Worm (Caenorhabditis elegans) whole organism, L1 larva: Measurements from ENCODE around the gene abts-2.

Experiments
- C16A3.4 ChIP-seq: fragments of 150-350 bp; optimal IDR thresholded peaks from 2 replicates; lab custom pipeline; 2014; ENCODE audit warnings: missing biosample characterization, missing genetic modification characterization
- C34B4.2 ChIP-seq: sonication (generic microtip); optimal IDR thresholded peaks from 2 replicates; lab custom pipeline; 2017; ENCODE audit warnings: mild to moderate bottlenecking, missing genetic modification characterization, missing compliant biosample characterization
- Y116A8C.19 ChIP-seq: sonication (generic microtip); optimal IDR thresholded peaks from 2 replicates; lab custom pipeline; 2016; ENCODE audit warnings: missing compliant biosample characterization, missing genetic modification characterization, borderline replicate concordance
- alr-1 ChIP-seq: fragments of 200-800 bp; sonication (Bioruptor generic); optimal IDR thresholded peaks from 2 replicates; lab custom pipeline; 2018; ENCODE audit warnings: borderline replicate concordance, mild to moderate bottlenecking, missing genetic modification characterization, missing compliant biosample characterization
- ama-1 ChIP-seq: fragments of 150-350 bp; optimal IDR thresholded peaks from 2 replicates; lab custom pipeline; 2014
- blmp-1 ChIP-seq: fragments of 150-350 bp; optimal IDR thresholded peaks from 2 replicates; lab custom pipeline; 2014; ENCODE audit warnings: missing biosample characterization, missing genetic modification characterization
- ceh-82 ChIP-seq, 3 experiments: fragments of 150-350 bp in 1 of 3; sonication (generic microtip) in 2 of 3; optimal IDR thresholded peaks; 2 replicates each; lab custom pipeline; 2014 to 2017; ENCODE audit warnings: missing biosample characterization in 3 of 3, missing genetic modification characterization in 3 of 3
- ceh-90 ChIP-seq: sonication (generic microtip); optimal IDR thresholded peaks from 2 replicates; lab custom pipeline; 2016; ENCODE audit warnings: missing genetic modification characterization, missing compliant biosample characterization
- ces-1 ChIP-seq: fragments of 150-350 bp; optimal IDR thresholded peaks from 2 replicates; lab custom pipeline; 2014; ENCODE audit warnings: missing biosample characterization, missing genetic modification reagents, missing genetic modification characterization
- dpl-1 ChIP-seq, 3 experiments: fragments of 150-350 bp in 2 of 3; sonication (generic microtip) in 1 of 3; optimal IDR thresholded peaks; 2 replicates each; lab custom pipeline; 2014 to 2017; ENCODE audit warnings: missing biosample characterization in 3 of 3, missing genetic modification characterization in 3 of 3, missing genetic modification reagents in 3 of 3
- dsc-1 ChIP-seq: sonication (generic microtip); optimal IDR thresholded peaks from 2 replicates; lab custom pipeline; 2016; ENCODE audit warnings: mild to moderate bottlenecking, missing genetic modification characterization, missing compliant biosample characterization
- efl-1 ChIP-seq, 4 experiments: fragments of 150-350 bp; optimal IDR thresholded peaks in 3 of 4; peaks in 1 of 4; 1 replicate in 1 of 4; 2 replicates in 3 of 4; lab custom pipeline; 2014; ENCODE audit warnings: missing biosample characterization in 2 of 4, missing genetic modification characterization in 2 of 4, missing genetic modification reagents in 2 of 4
- efl-3 ChIP-seq: fragments of 200-800 bp; sonication (Bioruptor generic); optimal IDR thresholded peaks from 2 replicates; lab custom pipeline; 2018; ENCODE audit warnings: mild to moderate bottlenecking, missing genetic modification characterization, missing compliant biosample characterization
- egl-27 ChIP-seq, 2 experiments: fragments of 150-350 bp in 1 of 2; sonication (generic microtip); optimal IDR thresholded peaks; 3 replicates each; lab custom pipeline; 2017 to 2018; ENCODE audit warnings: missing biosample characterization in 2 of 2, missing genetic modification characterization in 2 of 2, missing genetic modification reagents in 2 of 2
- elt-2 ChIP-seq: sonication (generic microtip); optimal IDR thresholded peaks from 2 replicates; lab custom pipeline; 2016; ENCODE audit warnings: missing genetic modification characterization, mild to moderate bottlenecking, inconsistent platforms, missing compliant biosample characterization, missing genetic modification reagents
- ets-5 ChIP-seq: fragments of 200-800 bp; sonication (Bioruptor generic); IDR thresholded peaks from 2 replicates; pipeline ENCODE4 v1.3.6; 2022; ENCODE audit warnings: missing genetic modification characterization, missing compliant biosample characterization
- fkh-10 ChIP-seq: sonication (generic microtip); optimal IDR thresholded peaks from 2 replicates; lab custom pipeline; 2017; ENCODE audit warnings: missing biosample characterization, missing genetic modification reagents, missing genetic modification characterization
- fkh-4 ChIP-seq: sonication (generic microtip); optimal IDR thresholded peaks from 2 replicates; lab custom pipeline; 2016; ENCODE audit warnings: missing compliant biosample characterization, missing genetic modification characterization, borderline replicate concordance
- fkh-8 ChIP-seq: sonication (generic microtip); optimal IDR thresholded peaks from 2 replicates; lab custom pipeline; 2016; ENCODE audit warnings: mild to moderate bottlenecking, missing genetic modification characterization, missing compliant biosample characterization
- fos-1 ChIP-seq: fragments of 150-350 bp; optimal IDR thresholded peaks from 2 replicates; lab custom pipeline; 2014; ENCODE audit warnings: missing biosample characterization, missing genetic modification characterization
- grh-1 ChIP-seq: fragments of 200-800 bp; sonication (Bioruptor generic); IDR thresholded peaks from 2 replicates; pipeline ENCODE4 v1.3.6; 2022; ENCODE audit warnings: missing genetic modification reagents, missing genetic modification characterization, missing compliant biosample characterization
- hlh-4 ChIP-seq: sonication (generic microtip); optimal IDR thresholded peaks from 2 replicates; lab custom pipeline; 2016; ENCODE audit warnings: mild to moderate bottlenecking, missing genetic modification characterization, missing compliant biosample characterization
- irx-1 ChIP-seq: sonication (generic microtip); optimal IDR thresholded peaks from 2 replicates; lab custom pipeline; 2016; ENCODE audit warnings: missing genetic modification characterization, missing compliant biosample characterization
- lin-14 ChIP-seq: fragments of 200-800 bp; sonication (Bioruptor generic); optimal IDR thresholded peaks from 2 replicates; lab custom pipeline; 2018; ENCODE audit warnings: mild to moderate bottlenecking, missing genetic modification characterization, moderate library complexity, missing compliant biosample characterization
- lin-15B ChIP-seq: fragments of 150-350 bp; sonication (generic microtip); optimal IDR thresholded peaks from 3 replicates; lab custom pipeline; 2014; ENCODE audit warnings: missing biosample characterization, missing genetic modification characterization
- lin-35 ChIP-seq, 2 experiments: fragments of 150-350 bp; optimal IDR thresholded peaks; 2 replicates each; lab custom pipeline; 2014; ENCODE audit warnings: missing biosample characterization in 2 of 2, missing genetic modification characterization in 2 of 2, missing genetic modification reagents in 2 of 2
- mdl-1 ChIP-seq, 2 experiments: fragments of 150-350 bp; optimal IDR thresholded peaks; 2 replicates each; lab custom pipeline; 2014 to 2017; ENCODE audit warnings: missing biosample characterization in 2 of 2, missing genetic modification characterization in 2 of 2, inconsistent platforms in 1 of 2
- mef-2 ChIP-seq: fragments of 150-350 bp; optimal IDR thresholded peaks from 2 replicates; lab custom pipeline; 2014; ENCODE audit warnings: missing biosample characterization, missing genetic modification characterization
- nhr-11 ChIP-seq: fragments of 150-350 bp; optimal IDR thresholded peaks from 2 replicates; lab custom pipeline; 2014; ENCODE audit warnings: missing biosample characterization, missing genetic modification characterization
- nhr-237 ChIP-seq: fragments of 150-350 bp; optimal IDR thresholded peaks from 2 replicates; lab custom pipeline; 2014; ENCODE audit warnings: missing biosample characterization, missing genetic modification characterization
- nhr-28 ChIP-seq: fragments of 150-350 bp; optimal IDR thresholded peaks from 2 replicates; lab custom pipeline; 2014; ENCODE audit warnings: missing biosample characterization, missing genetic modification characterization
- nhr-77 ChIP-seq: fragments of 150-350 bp; optimal IDR thresholded peaks from 2 replicates; lab custom pipeline; 2014; ENCODE audit warnings: missing biosample characterization, missing genetic modification characterization
- nhr-85 ChIP-seq: sonication (generic microtip); peaks from one replicate; lab custom pipeline; 2016; ENCODE audit warnings: missing genetic modification characterization, inconsistent platforms, missing compliant biosample characterization
- pag-3 ChIP-seq: sonication (generic microtip); optimal IDR thresholded peaks from 2 replicates; lab custom pipeline; 2017; ENCODE audit warnings: missing genetic modification characterization, mild to moderate bottlenecking, missing compliant biosample characterization, antibody characterized with exemption, borderline replicate concordance; ENCODE audit not compliant: insufficient read depth
- rnt-1 ChIP-seq: sonication (generic microtip); optimal IDR thresholded peaks from 2 replicates; lab custom pipeline; 2016; ENCODE audit warnings: mild to moderate bottlenecking, missing genetic modification characterization, moderate library complexity, missing compliant biosample characterization
- snu-23 ChIP-seq: sonication (generic microtip); optimal IDR thresholded peaks from 2 replicates; lab custom pipeline; 2016; ENCODE audit warnings: missing genetic modification characterization, missing compliant biosample characterization
- sox-4 ChIP-seq: sonication (generic microtip); optimal IDR thresholded peaks from 2 replicates; lab custom pipeline; 2016; ENCODE audit warnings: missing genetic modification characterization, missing compliant biosample characterization
- sptf-1 ChIP-seq: fragments of 150-350 bp; optimal IDR thresholded peaks from 2 replicates; lab custom pipeline; 2014; ENCODE audit warnings: missing biosample characterization, missing genetic modification characterization
- tbx-2 ChIP-seq: sonication (generic microtip); optimal IDR thresholded peaks from 2 replicates; lab custom pipeline; 2016; ENCODE audit warnings: missing genetic modification characterization, missing compliant biosample characterization
- unc-130 ChIP-seq: fragments of 150-350 bp; optimal IDR thresholded peaks from 2 replicates; lab custom pipeline; 2017; ENCODE audit warnings: missing biosample characterization, missing genetic modification characterization, inconsistent platforms
- unc-98 ChIP-seq: fragments of 200-800 bp; sonication (Bioruptor generic); IDR thresholded peaks from 2 replicates; pipeline ENCODE4 v1.3.6; 2022; ENCODE audit warnings: missing genetic modification characterization, missing compliant biosample characterization
- vab-15 ChIP-seq: sonication (generic microtip); optimal IDR thresholded peaks from 2 replicates; lab custom pipeline; 2017; ENCODE audit warnings: missing genotype, mild to moderate bottlenecking, missing genetic modification characterization, missing compliant biosample characterization
- zag-1 ChIP-seq: fragments of 150-350 bp; optimal IDR thresholded peaks from 2 replicates; lab custom pipeline; 2014; ENCODE audit warnings: missing biosample characterization, missing genetic modification characterization
- zip-4 ChIP-seq: fragments of 200-800 bp; sonication (Bioruptor generic); optimal IDR thresholded peaks from 2 replicates; lab custom pipeline; 2018; ENCODE audit warnings: mild to moderate bottlenecking, missing genetic modification characterization, moderate library complexity, missing compliant biosample characterization
- ztf-4 ChIP-seq: fragments of 150-350 bp; optimal IDR thresholded peaks from 2 replicates; lab custom pipeline; 2014; ENCODE audit warnings: missing biosample characterization, missing genetic modification characterization

The abts-2 gene

DNA sequence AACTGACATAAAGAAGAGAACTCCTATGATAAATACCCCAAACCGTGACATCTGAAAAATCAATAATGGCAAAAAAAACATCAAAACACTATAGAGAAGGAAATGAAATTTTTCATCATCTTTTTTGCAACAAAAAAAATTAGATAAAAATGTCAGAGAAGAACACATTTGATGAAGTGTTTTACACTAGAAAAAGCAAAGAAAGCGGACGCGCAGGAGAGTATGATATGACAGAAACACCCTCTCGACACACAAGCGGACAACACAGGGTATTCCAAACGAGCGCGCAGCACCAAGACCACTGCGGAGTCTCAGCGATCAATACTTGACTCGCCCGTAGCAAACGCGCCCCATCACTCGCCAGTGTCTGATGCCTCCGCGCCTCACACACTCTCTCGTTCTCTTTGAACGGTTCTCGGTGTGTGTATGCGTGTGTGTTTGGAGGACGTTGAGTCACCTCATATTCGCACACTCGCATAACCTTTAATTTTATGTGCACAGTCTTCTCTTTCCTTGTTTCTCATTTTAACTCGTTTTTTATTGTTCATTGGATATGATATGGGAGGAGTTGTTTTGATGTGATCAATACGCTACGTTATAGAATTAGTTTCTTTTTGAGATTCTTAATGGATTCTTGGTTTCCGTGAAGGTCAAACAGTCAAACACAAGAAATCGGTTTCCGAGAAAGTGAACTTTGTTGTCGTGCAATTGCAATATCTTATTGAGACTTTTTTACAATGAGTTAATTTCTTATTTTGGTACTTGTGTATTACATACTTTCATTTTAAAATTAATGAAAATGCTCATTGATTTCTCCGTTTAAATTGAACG, 38.8 kb upstream of the abts-2 start, which contains the start of gene selt-1.1 (continued):
- no peak for TF ChIP-seq fos-1 (tag; lab: Kevin White, UChicago)
- no peak for TF ChIP-seq nhr-11 (tag; lab: Kevin White, UChicago)
- TF ChIP-seq mef-2 (tag; lab: Kevin White, UChicago), result no peak
- TF ChIP-seq ceh-90, result no peak
- no peak for TF ChIP-seq sptf-1
- peak; percentile 63 for TF ChIP-seq snu-23 (GFP tag; lab: Kevin White, UChicago)
- TF ChIP-seq lin-35 (GFP tag; optimal IDR thresholded peaks at IDR 0.05; lab: Kevin White, UChicago), result peak; percentile 15 to 51
- TF ChIP-seq ama-1 (lab: Kevin White, UChicago), result no peak
- no peak for TF ChIP-seq C34B4.2 (tag; lab: Kevin White, UChicago)
- no peak for TF ChIP-seq Y116A8C.19
- peak; percentile 93 for TF ChIP-seq lin-14
- peak; percentile 84 for TF ChIP-seq nhr-85 (tag; lab: Kevin White, UChicago)
- no peak for TF ChIP-seq fkh-10
- TF ChIP-seq unc-98 (GFP tag; lab: Robert Waterston, UW), result no peak
- no peak for TF ChIP-seq pag-3 (tag; lab: Kevin White, UChicago)
- TF ChIP-seq ets-5, result no peak
- no peak for TF ChIP-seq hlh-4 (tag; lab: Kevin White, UChicago)
- no peak for TF ChIP-seq alr-1
- TF ChIP-seq rnt-1 (tag; lab: Kevin White, UChicago), result peak; percentile 43
- no peak for TF ChIP-seq lin-15B
- TF ChIP-seq nhr-77, result no peak
- TF ChIP-seq fkh-8 (tag; lab: Kevin White, UChicago), result peak; percentile 0
- no peak for TF ChIP-seq vab-15 (tag; lab: Kevin White, UChicago)
- TF ChIP-seq ceh-82 (tag; optimal IDR thresholded peaks at IDR 0.05; lab: Kevin White, UChicago), result peak in 1 of 3 experiments; percentile 17
- TF ChIP-seq nhr-28 (tag; lab: Kevin White, UChicago), result no peak
- no peak for TF ChIP-seq zip-4 (GFP tag; lab: Kevin White, UChicago)
- TF ChIP-seq C16A3.4 (tag; lab: Kevin White, UChicago), result peak; percentile 12
- no peak for TF ChIP-seq ces-1
- TF ChIP-seq egl-27 (tag; optimal IDR thresholded peaks at IDR 0.05; lab: Kevin White, UChicago), result no peak
- no peak for TF ChIP-seq efl-3 (GFP tag; lab: Kevin White, UChicago)
- TF ChIP-seq grh-1 (GFP tag; lab: Robert Waterston, UW), result no peak
- no peak for TF ChIP-seq ztf-4 (tag; lab: Kevin White, UChicago)
- no peak for TF ChIP-seq dpl-1 (GFP tag; optimal IDR thresholded peaks at IDR 0.05; lab: Kevin White, UChicago)
- TF ChIP-seq, all 84 proteins: peak for 25

- no peak for TF ChIP-seq mdl-1 (tag; optimal IDR thresholded peaks at IDR 0.05; lab: Kevin White, UChicago)
- TF ChIP-seq sox-4, result no peak
- no peak for TF ChIP-seq nhr-237
- no peak for TF ChIP-seq unc-130 (tag; lab: Kevin White, UChicago)
- TF ChIP-seq blmp-1 (tag; lab: Kevin White, UChicago), result peak; percentile 14
- TF ChIP-seq ces-1, result no peak
- TF ChIP-seq nhr-85 (tag; lab: Kevin White, UChicago), result no peak
- no peak for TF ChIP-seq efl-1 (optimal IDR thresholded peaks at IDR 0.05; lab: Kevin White, UChicago)
- peak in 1 of 2 experiments; percentile 62 for TF ChIP-seq efl-1 (GFP tag; optimal IDR thresholded peaks at IDR 0.05 in 1 of 2; lab: Kevin White, UChicago)
- TF ChIP-seq elt-2 (tag; lab: Kevin White, UChicago), result no peak
- TF ChIP-seq dsc-1 (tag; lab: Kevin White, UChicago), result peak; percentile 83
- TF ChIP-seq zag-1 (tag; lab: Kevin White, UChicago), result no peak
- TF ChIP-seq irx-1 (tag; lab: Kevin White, UChicago), result no peak
- peak; percentile 39 for TF ChIP-seq rnt-1 (tag; lab: Kevin White, UChicago)
- no peak for TF ChIP-seq tbx-2
- peak; percentile 23 for TF ChIP-seq fkh-4
- peak; percentile 32 for TF ChIP-seq lin-14
These were observed 37.9 kb upstream of the abts-2 start for ce11 chrX:11547442-11548023.
